Worm (Caenorhabditis elegans) whole organism, L4 larva: ENCODE results near the gene ugt-42.

Experiments
- F10B5.3 ChIP-seq: sonication (generic microtip); optimal IDR thresholded peaks from 2 replicates; lab custom pipeline; 2016; ENCODE audit warnings: mild to moderate bottlenecking, missing genetic modification characterization, missing compliant biosample characterization
- R02D3.7 ChIP-seq: fragments of 150-350 bp; sonication (generic microtip); optimal IDR thresholded peaks from 3 replicates; lab custom pipeline; 2014; ENCODE audit warnings: missing biosample characterization, missing genetic modification characterization
- aly-2 ChIP-seq: sonication (generic microtip); optimal IDR thresholded peaks from 2 replicates; lab custom pipeline; 2018; ENCODE audit warnings: missing biosample characterization, missing genetic modification characterization
- attf-4 ChIP-seq: sonication (generic microtip); optimal IDR thresholded peaks from 3 replicates; lab custom pipeline; 2017; ENCODE audit warnings: missing biosample characterization, missing genetic modification characterization
- ceh-32 ChIP-seq: sonication (generic microtip); optimal IDR thresholded peaks from 2 replicates; lab custom pipeline; 2016; ENCODE audit warnings: mild to moderate bottlenecking, missing genetic modification characterization, missing compliant biosample characterization; ENCODE audit not compliant: poor library complexity
- cey-2 ChIP-seq: sonication (generic microtip); optimal IDR thresholded peaks from 3 replicates; lab custom pipeline; 2017; ENCODE audit warnings: missing genetic modification characterization, mild to moderate bottlenecking, missing compliant biosample characterization, antibody characterized with exemption, borderline replicate concordance; ENCODE audit not compliant: insufficient read depth
- egl-43 ChIP-seq: fragments of 200-800 bp; sonication (Bioruptor generic); IDR thresholded peaks from 2 replicates; pipeline ENCODE4 v1.3.6; 2022; ENCODE audit warnings: missing genetic modification reagents, missing genetic modification characterization, missing compliant biosample characterization
- fkh-10 ChIP-seq: fragments of 150-350 bp; optimal IDR thresholded peaks from 2 replicates; lab custom pipeline; 2014; ENCODE audit warnings: missing biosample characterization, missing genetic modification reagents, missing genetic modification characterization
- gei-8 ChIP-seq: fragments of 200-800 bp; sonication (Bioruptor generic); optimal IDR thresholded peaks from 2 replicates; lab custom pipeline; 2018; ENCODE audit warnings: mild to moderate bottlenecking, missing genetic modification characterization, missing compliant biosample characterization
- hlh-11 ChIP-seq: fragments of 200-800 bp; sonication (Bioruptor generic); optimal IDR thresholded peaks from 2 replicates; lab custom pipeline; 2018; ENCODE audit warnings: mild to moderate bottlenecking, missing genetic modification characterization, missing compliant biosample characterization
- hlh-30 ChIP-seq: sonication (generic microtip); optimal IDR thresholded peaks from 2 replicates; lab custom pipeline; 2017; ENCODE audit warnings: antibody characterized with exemption, mild to moderate bottlenecking, missing genetic modification characterization, missing compliant biosample characterization; ENCODE audit not compliant: insufficient read depth
- lin-1 ChIP-seq: fragments of 200-800 bp; sonication (Bioruptor generic); IDR thresholded peaks from 2 replicates; pipeline ENCODE4 v1.3.6; 2022; ENCODE audit warnings: missing genetic modification reagents, missing genetic modification characterization, missing compliant biosample characterization
- lin-13 ChIP-seq: fragments of 150-350 bp; optimal IDR thresholded peaks from 2 replicates; lab custom pipeline; 2014; ENCODE audit warnings: missing biosample characterization, missing genetic modification reagents, missing genetic modification characterization
- lin-38 ChIP-seq: fragments of 200-800 bp; sonication (Bioruptor generic); IDR thresholded peaks from 2 replicates; pipeline ENCODE4 v1.3.6; 2022; ENCODE audit warnings: missing genetic modification reagents, missing genetic modification characterization, missing compliant biosample characterization
- lin-39 ChIP-seq: fragments of 150-350 bp; optimal IDR thresholded peaks from 2 replicates; lab custom pipeline; 2014; ENCODE audit warnings: missing biosample characterization, missing genetic modification reagents, missing genetic modification characterization
- mdl-1 ChIP-seq, 2 experiments: fragments of 150-350 bp in 1 of 2; sonication (generic microtip) in 1 of 2; optimal IDR thresholded peaks; 2 replicates each; lab custom pipeline; 2014 to 2017; ENCODE audit warnings: missing biosample characterization in 2 of 2, missing genetic modification characterization in 2 of 2
- mdt-29 ChIP-seq: fragments of 200-800 bp; sonication (Bioruptor generic); IDR thresholded peaks from 2 replicates; pipeline ENCODE4 v1.3.6; 2022; ENCODE audit warnings: missing genetic modification reagents, missing genetic modification characterization, missing compliant biosample characterization
- nhr-111 ChIP-seq: fragments of 200-800 bp; sonication (Bioruptor generic); optimal IDR thresholded peaks from 2 replicates; lab custom pipeline; 2018; ENCODE audit warnings: mild to moderate bottlenecking, missing genetic modification characterization, missing compliant biosample characterization
- nhr-237 ChIP-seq: sonication (generic microtip); optimal IDR thresholded peaks from 2 replicates; lab custom pipeline; 2017; ENCODE audit warnings: missing biosample characterization, missing genetic modification characterization
- nhr-28 ChIP-seq: fragments of 150-350 bp; optimal IDR thresholded peaks from 2 replicates; lab custom pipeline; 2014; ENCODE audit warnings: missing biosample characterization, missing genetic modification characterization
- nhr-41 ChIP-seq: fragments of 200-800 bp; sonication (Bioruptor generic); IDR thresholded peaks from 2 replicates; pipeline ENCODE4 v1.3.6; 2022; ENCODE audit warnings: missing genetic modification reagents, missing genetic modification characterization, missing compliant biosample characterization
- nhr-6 ChIP-seq: fragments of 150-350 bp; optimal IDR thresholded peaks from 2 replicates; lab custom pipeline; 2014; ENCODE audit warnings: missing biosample characterization, missing genetic modification characterization
- nhr-77 ChIP-seq: fragments of 150-350 bp; optimal IDR thresholded peaks from 2 replicates; lab custom pipeline; 2014; ENCODE audit warnings: missing biosample characterization, missing genetic modification characterization
- pha-4 ChIP-seq, 2 experiments: fragments of 150-350 bp in 1 of 2; fragments of 200-800 bp in 1 of 2; sonication (Bioruptor generic) in 1 of 2; IDR thresholded peaks in 1 of 2; optimal IDR thresholded peaks in 1 of 2; 2 replicates each; pipeline versions ENCODE4 v1.3.6 to Lab custom; 2014 to 2022; ENCODE audit warnings: missing genetic modification characterization in 2 of 2, missing genetic modification reagents in 2 of 2, missing biosample characterization in 1 of 2, missing compliant biosample characterization in 1 of 2
- pqm-1 ChIP-seq: sonication (generic microtip); optimal IDR thresholded peaks from 2 replicates; lab custom pipeline; 2017; ENCODE audit warnings: missing biosample characterization, missing genetic modification characterization
- sdz-12 ChIP-seq: fragments of 200-800 bp; sonication (Bioruptor generic); optimal IDR thresholded peaks from 2 replicates; lab custom pipeline; 2018; ENCODE audit warnings: mild to moderate bottlenecking, missing genetic modification characterization, missing compliant biosample characterization
- spr-1 ChIP-seq: sonication (generic microtip); optimal IDR thresholded peaks from 2 replicates; lab custom pipeline; 2016; ENCODE audit warnings: mild to moderate bottlenecking, missing genetic modification characterization, missing compliant biosample characterization
- spr-3 ChIP-seq: fragments of 200-800 bp; sonication (Bioruptor generic); optimal IDR thresholded peaks from 2 replicates; lab custom pipeline; 2018; ENCODE audit warnings: mild to moderate bottlenecking, missing genetic modification characterization, missing compliant biosample characterization
- tag-97 ChIP-seq: fragments of 200-800 bp; sonication (Bioruptor generic); IDR thresholded peaks from 2 replicates; pipeline ENCODE4 v1.3.6; 2022; ENCODE audit warnings: missing genetic modification characterization, missing compliant biosample characterization
- zag-1 ChIP-seq: fragments of 150-350 bp; optimal IDR thresholded peaks from 2 replicates; lab custom pipeline; 2014; ENCODE audit warnings: missing biosample characterization, missing genetic modification characterization
- zfp-2 ChIP-seq: sonication (generic microtip); optimal IDR thresholded peaks from 2 replicates; lab custom pipeline; 2016; ENCODE audit warnings: mild to moderate bottlenecking, missing genetic modification characterization, missing compliant biosample characterization
- zfp-3 ChIP-seq: fragments of 200-800 bp; sonication (Bioruptor generic); conservative IDR thresholded peaks from 2 replicates; pipeline ENCODE4 v1.3.6; 2022; ENCODE audit warnings: missing genetic modification reagents, missing genetic modification characterization, missing compliant biosample characterization
- zip-11 ChIP-seq: fragments of 200-800 bp; sonication (Bioruptor generic); IDR thresholded peaks from 2 replicates; pipeline ENCODE4 v1.3.6; 2022; ENCODE audit warnings: missing genetic modification characterization, missing compliant biosample characterization
- zip-2 ChIP-seq: fragments of 150-350 bp; optimal IDR thresholded peaks from 2 replicates; lab custom pipeline; 2014; ENCODE audit warnings: missing biosample characterization, missing genetic modification characterization

Gene ugt-42

ce11 chrV:604105-604504 lies 42.9 kb upstream of the ugt-42 start, which contains the start of gene srlf-37:
Gene srlf-37, minus strand, starts transcription at chrV:604205.
- no peak for TF ChIP-seq nhr-77

ce11 chrV:608844-609243 lies 38.1 kb upstream of the ugt-42 start, which contains the start of gene srw-109:
Gene srw-109, minus strand, starts transcription at chrV:608944.
- no peak for TF ChIP-seq nhr-6 (tag; lab: Kevin White, UChicago)
- no peak for TF ChIP-seq zfp-3 (GFP tag; lab: Robert Waterston, UW)
- no peak for TF ChIP-seq attf-4 (tag; lab: Kevin White, UChicago)
- no peak for TF ChIP-seq mdl-1 (tag; optimal IDR thresholded peaks at IDR 0.05; lab: Kevin White, UChicago)
- TF ChIP-seq cey-2 (tag; lab: Kevin White, UChicago): no peak
- TF ChIP-seq lin-13 (GFP tag; lab: Kevin White, UChicago): no peak
- no peak for TF ChIP-seq egl-43 (GFP tag; lab: Robert Waterston, UW)
- TF ChIP-seq fkh-10 (GFP tag; lab: Kevin White, UChicago): no peak
- no peak for TF ChIP-seq lin-38
- no peak for TF ChIP-seq hlh-11 (tag; lab: Kevin White, UChicago)
- TF ChIP-seq mdt-29 (GFP tag; lab: Robert Waterston, UW): no peak
- TF ChIP-seq zfp-2 (tag; lab: Kevin White, UChicago): no peak
- TF ChIP-seq lin-39 (tag; lab: Kevin White, UChicago): no peak
- no peak for TF ChIP-seq pqm-1 (tag; lab: Kevin White, UChicago)
- no peak for TF ChIP-seq nhr-111 (GFP tag; lab: Kevin White, UChicago)

- TF ChIP-seq zip-11 (GFP tag; lab: Robert Waterston, UW) (no peak), gei-8 (GFP tag; lab: Kevin White, UChicago) (no peak), spr-3 (GFP tag; lab: Kevin White, UChicago) (no peak), zfp-3 (GFP tag; lab: Robert Waterston, UW) (no peak), R02D3.7 (tag; lab: Kevin White, UChicago) (no peak), cey-2 (tag; lab: Kevin White, UChicago) (no peak), nhr-237 (tag; lab: Kevin White, UChicago) (no peak)
Observed at ce11 chrV:609671-610070, 37.3 kb upstream of the ugt-42 start, which contains the start of gene srlf-36. Gene srlf-36, minus strand, starts transcription at chrV:609771.

ce11 chrV:610217-610616 lies 36.8 kb upstream of the ugt-42 start, which contains the start of gene nhr-90:
Gene nhr-90, plus strand, starts transcription at chrV:610512.
- TF ChIP-seq zag-1 (tag; lab: Kevin White, UChicago) (no peak), pha-4 (GFP tag; IDR thresholded peaks at IDR 0.05; lab: Robert Waterston, UW) (no peak), pha-4 (tag; optimal IDR thresholded peaks at IDR 0.05; lab: Kevin White, UChicago) (no peak), sdz-12 (GFP tag; lab: Kevin White, UChicago) (no peak), ceh-32 (no peak), zip-2 (no peak), spr-1 (tag; lab: Kevin White, UChicago) (no peak), nhr-28 (tag; lab: Kevin White, UChicago) (peak; percentile 9), zip-11 (GFP tag; lab: Robert Waterston, UW) (no peak), F10B5.3 (tag; lab: Kevin White, UChicago) (no peak), nhr-41 (GFP tag; lab: Robert Waterston, UW) (no peak), aly-2 (tag; lab: Kevin White, UChicago) (no peak), lin-1 (GFP tag; lab: Robert Waterston, UW) (no peak), hlh-30 (tag; lab: Kevin White, UChicago) (peak; percentile 70), egl-43 (GFP tag; lab: Robert Waterston, UW) (no peak), mdl-1 (tag; optimal IDR thresholded peaks at IDR 0.05; lab: Kevin White, UChicago) (no peak), lin-13 (GFP tag; lab: Kevin White, UChicago) (no peak), tag-97 (no peak), spr-3 (GFP tag; lab: Kevin White, UChicago) (no peak)
